Worm (Caenorhabditis elegans) whole organism, L3 larva: ENCODE measurements around the gene idhg-1.

Experiments used
- R02D3.7 ChIP-seq: fragments of 150-350 bp; optimal IDR thresholded peaks from 2 replicates; lab custom pipeline; 2014; ENCODE audit warnings: missing biosample characterization, missing genetic modification characterization
- ZK546.5 ChIP-seq: sonication (generic microtip); optimal IDR thresholded peaks from 2 replicates; lab custom pipeline; 2017; ENCODE audit warnings: missing biosample characterization, missing genetic modification characterization
- aly-2 ChIP-seq: fragments of 150-350 bp; optimal IDR thresholded peaks from 2 replicates; lab custom pipeline; 2014; ENCODE audit warnings: missing biosample characterization, missing genetic modification characterization
- ama-1 ChIP-seq: fragments of 150-350 bp; optimal IDR thresholded peaks from 2 replicates; lab custom pipeline; 2018
- ceh-28 ChIP-seq: fragments of 150-350 bp; optimal IDR thresholded peaks from 2 replicates; lab custom pipeline; 2014; ENCODE audit warnings: missing biosample characterization, missing genetic modification reagents, missing genetic modification characterization
- ceh-9 ChIP-seq: sonication (generic microtip); optimal IDR thresholded peaks from 2 replicates; lab custom pipeline; 2018; ENCODE audit warnings: missing biosample characterization, missing genetic modification characterization
- egl-27 ChIP-seq: sonication (generic microtip); optimal IDR thresholded peaks from 4 replicates; lab custom pipeline; 2017; ENCODE audit warnings: missing biosample characterization, missing genetic modification reagents, missing genetic modification characterization
- egl-5 ChIP-seq: fragments of 150-350 bp; optimal IDR thresholded peaks from 2 replicates; lab custom pipeline; 2017; ENCODE audit warnings: missing biosample characterization, missing genetic modification reagents, missing genetic modification characterization, inconsistent platforms
- elt-3 ChIP-seq, 3 experiments: fragments of 150-350 bp in 1 of 3; sonication (generic microtip) in 2 of 3; optimal IDR thresholded peaks; 2 replicates in 2 of 3; 4 replicates in 1 of 3; lab custom pipeline; 2014 to 2017; ENCODE audit warnings: missing biosample characterization in 3 of 3, missing genetic modification characterization in 3 of 3
- eor-1 ChIP-seq, 2 experiments: fragments of 150-350 bp; optimal IDR thresholded peaks; 2 replicates each; lab custom pipeline; 2014 to 2018; ENCODE audit warnings: missing biosample characterization in 2 of 2, missing genetic modification characterization in 2 of 2
- fkh-10 ChIP-seq: sonication (generic microtip); optimal IDR thresholded peaks from 2 replicates; lab custom pipeline; 2017; ENCODE audit warnings: missing biosample characterization, missing genetic modification reagents, missing genetic modification characterization
- fkh-2 ChIP-seq: fragments of 150-350 bp; optimal IDR thresholded peaks from 2 replicates; lab custom pipeline; 2014; ENCODE audit warnings: missing biosample characterization, missing genetic modification reagents, missing genetic modification characterization
- fos-1 ChIP-seq: fragments of 150-350 bp; optimal IDR thresholded peaks from 2 replicates; lab custom pipeline; 2014; ENCODE audit warnings: missing biosample characterization, missing genetic modification characterization
- hmg-11 ChIP-seq: sonication (generic microtip); optimal IDR thresholded peaks from 2 replicates; lab custom pipeline; 2016; ENCODE audit warnings: missing genetic modification characterization, missing compliant biosample characterization
- lin-15B ChIP-seq: fragments of 150-350 bp; optimal IDR thresholded peaks from 2 replicates; lab custom pipeline; 2014; ENCODE audit warnings: missing biosample characterization, missing genetic modification characterization
- lsy-12 ChIP-seq: sonication (generic microtip); optimal IDR thresholded peaks from 2 replicates; lab custom pipeline; 2016; ENCODE audit warnings: mild to moderate bottlenecking, missing genetic modification characterization, missing compliant biosample characterization
- mdl-1 ChIP-seq: fragments of 150-350 bp; optimal IDR thresholded peaks from 2 replicates; lab custom pipeline; 2014; ENCODE audit warnings: missing biosample characterization, missing genetic modification characterization
- mml-1 ChIP-seq: fragments of 150-350 bp; sonication (generic microtip); optimal IDR thresholded peaks from 3 replicates; lab custom pipeline; 2014; ENCODE audit warnings: missing biosample characterization, missing genetic modification characterization
- nfya-1 ChIP-seq: sonication (generic microtip); optimal IDR thresholded peaks from 2 replicates; lab custom pipeline; 2017; ENCODE audit warnings: missing genetic modification characterization, mild to moderate bottlenecking, missing compliant biosample characterization, antibody characterized with exemption, moderate library complexity; ENCODE audit not compliant: insufficient read depth
- nhr-11 ChIP-seq: fragments of 150-350 bp; optimal IDR thresholded peaks from 2 replicates; lab custom pipeline; 2014; ENCODE audit warnings: missing biosample characterization, missing genetic modification characterization
- nhr-12 ChIP-seq: fragments of 150-350 bp; optimal IDR thresholded peaks from 2 replicates; lab custom pipeline; 2014; ENCODE audit warnings: missing biosample characterization, missing genetic modification characterization
- nhr-23 ChIP-seq: fragments of 150-350 bp; optimal IDR thresholded peaks from 2 replicates; lab custom pipeline; 2014; ENCODE audit warnings: missing biosample characterization, missing genetic modification reagents, missing genetic modification characterization
- nhr-25 ChIP-seq: sonication (generic microtip); optimal IDR thresholded peaks from 2 replicates; lab custom pipeline; 2017; ENCODE audit warnings: missing biosample characterization, missing genetic modification characterization
- nhr-43 ChIP-seq: sonication (generic microtip); optimal IDR thresholded peaks from 2 replicates; lab custom pipeline; 2016; ENCODE audit warnings: mild to moderate bottlenecking, missing genetic modification characterization, missing compliant biosample characterization; ENCODE audit not compliant: poor library complexity, severe bottlenecking
- nhr-76 ChIP-seq: fragments of 150-350 bp; sonication (generic microtip); optimal IDR thresholded peaks from 5 replicates; lab custom pipeline; 2014; ENCODE audit warnings: missing biosample characterization, missing genetic modification characterization
- nhr-77 ChIP-seq: fragments of 150-350 bp; optimal IDR thresholded peaks from 2 replicates; lab custom pipeline; 2014; ENCODE audit warnings: missing biosample characterization, missing genetic modification characterization
- pha-4 ChIP-seq: fragments of 150-350 bp; optimal IDR thresholded peaks from 2 replicates; lab custom pipeline; 2014; ENCODE audit warnings: missing biosample characterization, missing genetic modification reagents, missing genetic modification characterization
- pqm-1 ChIP-seq: fragments of 150-350 bp; optimal IDR thresholded peaks from 2 replicates; lab custom pipeline; 2017; ENCODE audit warnings: missing biosample characterization, missing genetic modification characterization, inconsistent platforms
- sea-2 ChIP-seq: fragments of 150-350 bp; sonication (generic microtip); optimal IDR thresholded peaks from 4 replicates; lab custom pipeline; 2014; ENCODE audit warnings: missing biosample characterization, missing genetic modification reagents, missing genetic modification characterization
- skn-1 ChIP-seq: fragments of 150-350 bp; optimal IDR thresholded peaks from 2 replicates; lab custom pipeline; 2014; ENCODE audit warnings: missing biosample characterization, missing genetic modification characterization
- snpc-4 ChIP-seq: fragments of 150-350 bp; optimal IDR thresholded peaks from 2 replicates; lab custom pipeline; 2014; ENCODE audit warnings: missing biosample characterization, missing genetic modification characterization
- tbx-2 ChIP-seq: sonication (generic microtip); optimal IDR thresholded peaks from 2 replicates; lab custom pipeline; 2016; ENCODE audit warnings: mild to moderate bottlenecking, missing genetic modification characterization, missing compliant biosample characterization
- unc-39 ChIP-seq: sonication (generic microtip); optimal IDR thresholded peaks from 4 replicates; lab custom pipeline; 2017; ENCODE audit warnings: missing biosample characterization, missing genetic modification characterization
- unc-62 ChIP-seq: fragments of 150-350 bp; sonication (generic microtip); optimal IDR thresholded peaks from 4 replicates; lab custom pipeline; 2014; ENCODE audit warnings: missing biosample characterization, missing genetic modification reagents, missing genetic modification characterization
- ztf-11 ChIP-seq: fragments of 150-350 bp; optimal IDR thresholded peaks from 2 replicates; lab custom pipeline; 2014; ENCODE audit warnings: missing biosample characterization, missing genetic modification characterization
- ztf-4 ChIP-seq: fragments of 150-350 bp; optimal IDR thresholded peaks from 2 replicates; lab custom pipeline; 2014; ENCODE audit warnings: missing biosample characterization, missing genetic modification characterization

idhg-1 gene

DNA sequence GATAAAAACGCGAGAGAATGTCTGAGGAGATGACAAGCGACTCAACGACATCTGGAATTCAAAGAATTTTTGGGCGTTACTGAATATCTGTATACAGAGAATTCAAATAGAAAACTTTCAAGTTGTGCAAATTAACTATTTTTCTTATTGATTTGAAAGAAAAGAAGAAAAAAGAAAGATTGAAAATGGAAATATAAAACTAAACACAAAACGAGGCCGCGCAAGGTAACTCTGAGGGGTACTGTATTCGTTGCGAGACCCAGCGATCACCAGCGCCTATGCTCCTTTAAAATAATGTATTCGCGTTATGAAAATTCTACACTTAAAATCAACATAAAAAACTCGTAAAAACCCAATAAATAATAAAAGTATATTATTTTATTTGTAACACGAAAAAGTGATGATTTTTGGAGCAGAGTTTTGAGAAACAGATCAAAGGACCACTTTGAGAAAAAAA, 27.2 kb downstream of the idhg-1 start, which contains the start of gene asb-1:
TSS of gene asb-1 (minus strand) at position 51 of the 457 bp plus-strand sequence.
- TF ChIP-seq egl-5 (tag; lab: Kevin White, UChicago), result no peak
- TF ChIP-seq nhr-25 (tag; lab: Kevin White, UChicago), result no peak
- no peak for TF ChIP-seq R02D3.7
- TF ChIP-seq ztf-4 (tag; lab: Kevin White, UChicago), result no peak
- no peak for TF ChIP-seq fos-1 (tag; lab: Kevin White, UChicago)
- no peak for TF ChIP-seq lin-15B (tag; lab: Kevin White, UChicago)
- no peak for TF ChIP-seq fkh-10
- no peak for TF ChIP-seq ceh-28

DNA sequence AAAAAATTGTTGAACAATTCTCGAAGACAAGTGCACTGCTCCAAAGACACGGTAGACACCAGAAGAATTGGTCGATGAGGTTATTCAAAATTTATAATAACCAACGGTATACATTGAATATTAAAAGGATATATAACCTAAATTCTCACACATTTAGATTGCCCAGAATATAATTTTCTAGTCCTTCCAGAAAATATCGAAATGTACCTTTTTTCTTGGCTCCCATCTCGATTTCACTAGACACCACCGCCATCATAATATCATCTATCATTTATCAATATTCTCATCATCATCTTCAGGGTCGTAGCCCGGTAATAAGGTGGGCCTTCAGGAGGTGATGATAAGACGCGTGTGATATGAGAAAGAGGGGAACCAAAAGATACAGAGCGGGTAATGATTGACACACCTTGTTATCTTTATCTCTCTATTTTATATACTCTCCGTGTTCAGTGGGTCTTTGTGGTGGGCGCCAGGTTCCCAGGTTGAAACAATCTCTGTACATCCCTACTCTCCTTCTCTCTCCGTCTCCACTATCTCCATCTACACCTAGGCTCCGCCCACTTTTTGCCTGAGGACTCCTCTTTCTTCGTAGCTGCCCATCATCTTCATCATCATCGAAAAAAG, 31.7 kb downstream of the idhg-1 start, which contains the start of gene mab-21:
TSS of gene mab-21 (plus strand) at position 615 of the 624 bp plus-strand sequence.
- peak in 1 of 3 experiments; percentile 34 for TF ChIP-seq elt-3 (tag; optimal IDR thresholded peaks at IDR 0.05; lab: Kevin White, UChicago)
- no peak for TF ChIP-seq ceh-28
- TF ChIP-seq lsy-12 (tag; lab: Kevin White, UChicago), result no peak
- peak; percentile 0 for TF ChIP-seq nhr-23 (tag; lab: Kevin White, UChicago)
- TF ChIP-seq ztf-4 (tag; lab: Kevin White, UChicago), result no peak
- no peak for TF ChIP-seq egl-5 (tag; lab: Kevin White, UChicago)
- TF ChIP-seq nhr-25 (tag; lab: Kevin White, UChicago), result peak; percentile 5

DNA sequence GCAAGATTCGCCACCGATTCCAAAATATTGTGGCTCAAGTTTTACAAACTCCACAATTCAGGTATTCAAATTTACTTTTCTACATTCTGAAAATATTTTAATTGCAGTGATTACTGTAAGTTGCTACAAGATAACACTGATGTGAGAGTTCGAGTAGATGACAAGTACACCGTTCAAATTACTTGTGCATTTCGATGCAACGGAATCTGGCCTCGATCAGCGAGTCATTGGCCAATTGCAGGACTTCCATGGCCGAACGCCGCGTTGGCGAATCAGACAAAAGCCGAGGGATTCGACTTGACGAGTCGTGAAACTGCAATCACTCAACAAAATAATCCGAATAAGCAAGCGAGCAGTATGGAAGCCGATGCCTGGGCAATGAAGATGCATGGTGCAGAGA, 32.7 kb downstream of the idhg-1 start:
- no peak for TF ChIP-seq egl-27 (tag; lab: Kevin White, UChicago)
- TF ChIP-seq nhr-23 (tag; lab: Kevin White, UChicago), result no peak
- TF ChIP-seq mml-1, result no peak
- TF ChIP-seq unc-39 (tag; lab: Kevin White, UChicago), result no peak
- TF ChIP-seq, all 47 proteins: peak for 0

DNA sequence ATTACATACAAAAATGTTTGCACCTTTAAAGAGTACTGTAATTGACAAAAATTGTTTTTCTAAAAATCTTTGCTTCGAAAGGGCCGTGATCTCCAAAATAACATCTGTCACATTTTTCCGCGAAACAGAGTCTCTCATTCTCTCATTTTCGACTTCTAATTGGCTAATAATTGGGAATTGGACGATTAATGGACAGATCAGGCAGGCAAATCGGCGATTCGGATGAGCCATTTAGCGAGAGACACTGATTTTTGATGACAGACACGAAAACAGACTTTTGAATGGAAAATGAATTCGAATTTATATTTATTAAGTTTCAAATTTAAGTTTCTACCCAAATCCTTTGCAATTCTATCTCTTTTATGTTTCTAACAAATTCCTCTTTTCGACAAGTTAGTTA, 35.2 kb downstream of the idhg-1 start:
- TF ChIP-seq nhr-77 (tag; lab: Kevin White, UChicago) (no peak), egl-5 (tag; lab: Kevin White, UChicago) (peak; percentile 93)

DNA sequence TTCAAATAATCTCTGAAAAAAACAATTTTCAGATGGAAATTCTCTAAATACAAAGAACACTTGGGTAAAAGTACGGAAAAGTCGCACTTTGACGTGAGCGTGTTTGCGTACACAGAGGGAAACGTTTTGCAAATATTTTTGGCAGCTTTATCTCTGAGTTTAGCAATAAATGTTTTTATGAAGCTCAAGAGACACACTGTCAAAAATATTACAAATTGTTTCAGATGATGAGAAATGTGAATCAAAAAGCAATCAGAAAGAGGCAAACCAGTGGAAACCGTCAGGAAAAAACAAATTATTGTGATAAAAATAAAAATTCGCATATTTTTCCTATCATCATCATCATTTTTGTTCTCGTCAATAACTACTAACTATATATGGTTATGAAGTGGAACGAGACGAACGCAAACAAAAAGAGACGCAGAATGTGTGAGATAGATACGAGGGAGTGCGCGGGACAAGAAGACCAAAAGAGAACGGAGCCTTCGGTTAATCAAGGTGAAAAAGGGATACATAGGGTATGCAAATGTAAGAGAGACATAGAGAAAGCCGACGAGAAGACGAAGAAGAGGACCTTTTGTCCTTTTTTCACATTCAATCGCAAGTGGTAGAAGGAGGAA, 43.8 kb downstream of the idhg-1 start, which contains the start of gene sel-2:
TSS of gene sel-2 (minus strand) at position 51 of the 620 bp plus-strand sequence.
- TF ChIP-seq aly-2 (no peak), pqm-1 (no peak), ZK546.5 (no peak), skn-1 (tag; lab: Kevin White, UChicago) (no peak), ama-1 (lab: Kevin White, UChicago) (no peak), nhr-76 (tag; lab: Kevin White, UChicago) (no peak), unc-62 (no peak), ztf-4 (tag; lab: Kevin White, UChicago) (no peak), nhr-77 (tag; lab: Kevin White, UChicago) (no peak), unc-39 (tag; lab: Kevin White, UChicago) (no peak), mdl-1 (tag; lab: Kevin White, UChicago) (no peak), egl-5 (tag; lab: Kevin White, UChicago) (no peak), hmg-11 (peak; percentile 61), elt-3 (tag; optimal IDR thresholded peaks at IDR 0.05; lab: Kevin White, UChicago) (no peak), nhr-43 (tag; lab: Kevin White, UChicago) (no peak), fkh-2 (tag; lab: Kevin White, UChicago) (no peak), ztf-11 (tag; lab: Kevin White, UChicago) (no peak), tbx-2 (tag; lab: Kevin White, UChicago) (no peak), pha-4 (tag; lab: Kevin White, UChicago) (peak; percentile 57), nhr-12 (no peak), nfya-1 (tag; lab: Kevin White, UChicago) (peak; percentile 36), lin-15B (tag; lab: Kevin White, UChicago) (peak; percentile 0), snpc-4 (tag; lab: Kevin White, UChicago) (peak; percentile 65), nhr-11 (no peak), eor-1 (tag; optimal IDR thresholded peaks at IDR 0.05; lab: Kevin White, UChicago) (no peak), ceh-9 (tag; lab: Kevin White, UChicago) (no peak), ceh-28 (no peak), R02D3.7 (no peak), lsy-12 (tag; lab: Kevin White, UChicago) (no peak), sea-2 (GFP tag; lab: Kevin White, UChicago) (no peak), nhr-25 (tag; lab: Kevin White, UChicago) (peak; percentile 39)
